Worm (Caenorhabditis elegans) whole organism, L1 larva: ENCODE measurements around the gene C04E12.4.
"Not testable (repeated sequence)": the region's sequence is repeated elsewhere in the genome, so short reads cannot be mapped to it uniquely, and the experiment has no call there.

ENCODE experiments used
- F16B12.6 ChIP-seq: fragments of 150-350 bp; optimal IDR thresholded peaks from 2 replicates; lab custom pipeline; 2014; ENCODE audit warnings: missing biosample characterization, missing genetic modification characterization
- ceh-63 ChIP-seq: fragments of 200-800 bp; sonication (Bioruptor generic); optimal IDR thresholded peaks from 2 replicates; lab custom pipeline; 2018; ENCODE audit warnings: mild to moderate bottlenecking, missing genetic modification characterization, missing compliant biosample characterization
- ceh-8 ChIP-seq: fragments of 200-800 bp; sonication (Bioruptor generic); optimal IDR thresholded peaks from 2 replicates; lab custom pipeline; 2018; ENCODE audit warnings: mild to moderate bottlenecking, missing genetic modification characterization, moderate library complexity, missing compliant biosample characterization
- ceh-88 ChIP-seq: fragments of 200-800 bp; sonication (Bioruptor generic); IDR thresholded peaks from 2 replicates; pipeline ENCODE4 v1.3.6; 2022; ENCODE audit warnings: missing genetic modification characterization, missing compliant biosample characterization
- ceh-90 ChIP-seq: sonication (generic microtip); optimal IDR thresholded peaks from 2 replicates; lab custom pipeline; 2016; ENCODE audit warnings: missing genetic modification characterization, missing compliant biosample characterization
- dpl-1 ChIP-seq, 3 experiments: fragments of 150-350 bp in 2 of 3; sonication (generic microtip) in 1 of 3; optimal IDR thresholded peaks; 2 replicates each; lab custom pipeline; 2014 to 2017; ENCODE audit warnings: missing biosample characterization in 3 of 3, missing genetic modification characterization in 3 of 3, missing genetic modification reagents in 3 of 3
- dsc-1 ChIP-seq: sonication (generic microtip); optimal IDR thresholded peaks from 2 replicates; lab custom pipeline; 2016; ENCODE audit warnings: mild to moderate bottlenecking, missing genetic modification characterization, missing compliant biosample characterization
- elt-2 ChIP-seq: sonication (generic microtip); optimal IDR thresholded peaks from 2 replicates; lab custom pipeline; 2016; ENCODE audit warnings: missing genetic modification characterization, mild to moderate bottlenecking, inconsistent platforms, missing compliant biosample characterization, missing genetic modification reagents
- elt-3 ChIP-seq, 6 experiments: fragments of 150-350 bp in 1 of 6; sonication (generic microtip); optimal IDR thresholded peaks; 2 replicates each; lab custom pipeline; 2017 to 2018; ENCODE audit warnings: missing biosample characterization in 6 of 6, missing genetic modification characterization in 6 of 6, inconsistent platforms in 1 of 6
- ets-5 ChIP-seq: fragments of 200-800 bp; sonication (Bioruptor generic); IDR thresholded peaks from 2 replicates; pipeline ENCODE4 v1.3.6; 2022; ENCODE audit warnings: missing genetic modification characterization, missing compliant biosample characterization
- fkh-4 ChIP-seq: sonication (generic microtip); optimal IDR thresholded peaks from 2 replicates; lab custom pipeline; 2016; ENCODE audit warnings: missing compliant biosample characterization, missing genetic modification characterization, borderline replicate concordance
- fkh-8 ChIP-seq: sonication (generic microtip); optimal IDR thresholded peaks from 2 replicates; lab custom pipeline; 2016; ENCODE audit warnings: mild to moderate bottlenecking, missing genetic modification characterization, missing compliant biosample characterization
- fos-1 ChIP-seq: fragments of 150-350 bp; optimal IDR thresholded peaks from 2 replicates; lab custom pipeline; 2014; ENCODE audit warnings: missing biosample characterization, missing genetic modification characterization
- hlh-17 ChIP-seq: fragments of 200-800 bp; sonication (Bioruptor generic); optimal IDR thresholded peaks from 2 replicates; lab custom pipeline; 2018; ENCODE audit warnings: missing genetic modification characterization, mild to moderate bottlenecking, missing compliant biosample characterization, moderate library complexity, borderline replicate concordance
- isw-1 ChIP-seq: fragments of 200-800 bp; sonication (Bioruptor generic); IDR thresholded peaks from 2 replicates; pipeline ENCODE4 v1.3.6; 2022; ENCODE audit warnings: missing genetic modification characterization, missing compliant biosample characterization
- lin-14 ChIP-seq: fragments of 200-800 bp; sonication (Bioruptor generic); optimal IDR thresholded peaks from 2 replicates; lab custom pipeline; 2018; ENCODE audit warnings: mild to moderate bottlenecking, missing genetic modification characterization, moderate library complexity, missing compliant biosample characterization
- nhr-20 ChIP-seq: sonication (generic microtip); optimal IDR thresholded peaks from 2 replicates; lab custom pipeline; 2016; ENCODE audit warnings: mild to moderate bottlenecking, missing genetic modification characterization, missing compliant biosample characterization
- nhr-47 ChIP-seq: sonication (generic microtip); optimal IDR thresholded peaks from 2 replicates; lab custom pipeline; 2016; ENCODE audit warnings: mild to moderate bottlenecking, missing genetic modification characterization, moderate library complexity, missing compliant biosample characterization
- nhr-84 ChIP-seq: sonication (generic microtip); optimal IDR thresholded peaks from 2 replicates; lab custom pipeline; 2017; ENCODE audit warnings: missing biosample characterization, missing genetic modification characterization
- nhr-85 ChIP-seq: sonication (generic microtip); peaks from one replicate; lab custom pipeline; 2016; ENCODE audit warnings: missing genetic modification characterization, inconsistent platforms, missing compliant biosample characterization
- nhr-90 ChIP-seq: sonication (generic microtip); optimal IDR thresholded peaks from 2 replicates; lab custom pipeline; 2016; ENCODE audit warnings: mild to moderate bottlenecking, missing genetic modification characterization, missing compliant biosample characterization; ENCODE audit not compliant: poor library complexity
- pqm-1 ChIP-seq: sonication (generic microtip); optimal IDR thresholded peaks from 3 replicates; lab custom pipeline; 2017; ENCODE audit warnings: missing biosample characterization, missing genetic modification characterization
- snu-23 ChIP-seq: sonication (generic microtip); optimal IDR thresholded peaks from 2 replicates; lab custom pipeline; 2016; ENCODE audit warnings: missing genetic modification characterization, missing compliant biosample characterization
- sox-4 ChIP-seq: sonication (generic microtip); optimal IDR thresholded peaks from 2 replicates; lab custom pipeline; 2016; ENCODE audit warnings: missing genetic modification characterization, missing compliant biosample characterization
- sup-37 ChIP-seq: fragments of 200-800 bp; sonication (Bioruptor generic); optimal IDR thresholded peaks from 2 replicates; lab custom pipeline; 2018; ENCODE audit warnings: mild to moderate bottlenecking, missing genetic modification characterization, missing compliant biosample characterization
- swsn-7 ChIP-seq: sonication (generic microtip); optimal IDR thresholded peaks from 2 replicates; lab custom pipeline; 2016; ENCODE audit warnings: missing genetic modification characterization, missing compliant biosample characterization
- tlp-1 ChIP-seq: fragments of 150-350 bp; optimal IDR thresholded peaks from 2 replicates; lab custom pipeline; 2014; ENCODE audit warnings: missing biosample characterization, missing genetic modification characterization
- unc-30 ChIP-seq: sonication (generic microtip); optimal IDR thresholded peaks from 2 replicates; lab custom pipeline; 2017; ENCODE audit warnings: missing biosample characterization, missing genetic modification characterization
- unc-62 ChIP-seq: fragments of 150-350 bp; optimal IDR thresholded peaks from 2 replicates; lab custom pipeline; 2014; ENCODE audit warnings: missing biosample characterization, missing genetic modification reagents, missing genetic modification characterization
- unc-86 ChIP-seq: sonication (generic microtip); optimal IDR thresholded peaks from 2 replicates; lab custom pipeline; 2016; ENCODE audit warnings: missing genetic modification characterization, missing compliant biosample characterization
- xbp-1 ChIP-seq: sonication (generic microtip); optimal IDR thresholded peaks from 2 replicates; lab custom pipeline; 2016; ENCODE audit warnings: missing genetic modification characterization, missing compliant biosample characterization
- zip-4 ChIP-seq: fragments of 200-800 bp; sonication (Bioruptor generic); optimal IDR thresholded peaks from 2 replicates; lab custom pipeline; 2018; ENCODE audit warnings: mild to moderate bottlenecking, missing genetic modification characterization, moderate library complexity, missing compliant biosample characterization
- ztf-11 ChIP-seq, 2 experiments: sonication (generic microtip); optimal IDR thresholded peaks; 2 replicates each; lab custom pipeline; 2016 to 2017; ENCODE audit warnings: missing genetic modification characterization in 2 of 2, missing biosample characterization in 1 of 2, missing compliant biosample characterization in 1 of 2

The C04E12.4 gene

DNA sequence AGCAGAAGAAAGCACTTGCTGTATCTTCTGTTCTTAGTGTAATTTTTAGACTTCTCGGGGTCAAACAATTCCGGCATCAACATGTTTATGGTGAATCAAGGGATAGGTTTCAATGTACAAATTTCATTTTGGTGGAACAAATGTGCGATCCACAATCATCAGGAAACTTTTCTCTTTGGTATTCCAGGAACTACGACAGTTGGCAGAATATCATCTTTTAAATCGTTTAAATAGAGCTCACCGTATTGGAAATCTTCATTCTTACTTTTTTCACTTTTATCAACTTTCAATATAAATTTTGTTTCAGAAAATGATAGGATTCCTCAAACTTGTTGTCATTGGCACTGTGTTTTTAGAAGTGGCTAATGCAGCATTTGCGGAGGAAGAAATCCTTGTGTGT lies 34.2 kb downstream of the C04E12.4 start, which contains the start of gene T20D4.12:
TSS of gene T20D4.12 (plus strand) at position 301 of the 400 bp plus-strand sequence.
- TF ChIP-seq ceh-8; fkh-4; fos-1 (tag; lab: Kevin White, UChicago): not testable (repeated sequence)
- TF ChIP-seq, all 84 proteins: peak for 0; not testable (repeated sequence) for 84

DNA sequence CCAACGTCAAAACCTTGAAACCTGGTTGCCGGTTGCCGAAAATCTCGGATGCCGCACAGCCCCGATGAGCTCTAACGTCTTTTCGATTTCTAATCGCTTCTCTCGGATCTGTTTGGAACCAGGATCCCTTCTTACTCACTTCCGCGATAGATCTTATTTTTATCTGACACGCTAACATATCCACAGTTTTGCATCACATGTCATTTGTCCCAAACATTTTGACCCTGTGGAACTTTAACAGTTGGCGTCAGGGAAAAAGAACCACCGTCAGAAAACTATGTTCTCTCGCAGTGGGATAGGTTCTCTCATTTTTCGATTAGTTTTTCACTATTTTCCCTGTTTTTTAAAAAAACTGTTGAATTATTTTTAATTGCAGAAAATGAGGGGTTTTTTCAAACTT lies 35.7 kb downstream of the C04E12.4 start, which contains the start of gene T20D4.11:
TSS of gene T20D4.11 (plus strand) at position 377 of the 400 bp plus-strand sequence.
- TF ChIP-seq zip-4 (GFP tag; lab: Kevin White, UChicago) (no peak), fkh-8 (tag; lab: Kevin White, UChicago) (no peak), elt-3 (tag; optimal IDR thresholded peaks at IDR 0.05; lab: Kevin White, UChicago) (no peak), nhr-90 (tag; lab: Kevin White, UChicago) (no peak), dsc-1 (tag; lab: Kevin White, UChicago) (no peak), ceh-88 (GFP tag; lab: Robert Waterston, UW) (no peak), swsn-7 (no peak), ceh-63 (GFP tag; lab: Kevin White, UChicago) (no peak), nhr-85 (no peak), isw-1 (GFP tag; lab: Robert Waterston, UW) (no peak), unc-86 (no peak)

DNA sequence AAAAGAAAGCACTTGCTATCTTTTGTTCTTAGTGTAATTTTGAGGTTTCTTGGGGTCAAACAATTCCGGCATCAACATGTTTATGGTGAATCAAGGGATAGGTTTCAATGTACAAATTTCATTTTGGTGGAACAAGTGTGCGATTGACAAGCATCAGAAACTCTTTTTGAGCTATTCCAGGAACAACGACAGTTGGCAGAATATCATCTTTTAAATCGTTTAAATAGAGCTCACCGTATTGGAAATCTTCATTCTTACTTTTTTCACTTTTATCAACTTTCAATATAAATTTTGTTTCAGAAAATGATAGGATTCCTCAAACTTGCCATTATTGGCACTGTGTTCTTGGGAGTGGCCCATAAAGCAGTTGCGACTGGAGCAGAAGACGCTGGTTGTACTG lies 37.4 kb downstream of the C04E12.4 start, which contains the start of gene T20D4.10:
TSS of gene T20D4.10 (plus strand) at position 301 of the 400 bp plus-strand sequence.
- TF ChIP-seq unc-30 (tag; lab: Kevin White, UChicago); swsn-7; tlp-1 (tag; lab: Kevin White, UChicago): not testable (repeated sequence)

DNA sequence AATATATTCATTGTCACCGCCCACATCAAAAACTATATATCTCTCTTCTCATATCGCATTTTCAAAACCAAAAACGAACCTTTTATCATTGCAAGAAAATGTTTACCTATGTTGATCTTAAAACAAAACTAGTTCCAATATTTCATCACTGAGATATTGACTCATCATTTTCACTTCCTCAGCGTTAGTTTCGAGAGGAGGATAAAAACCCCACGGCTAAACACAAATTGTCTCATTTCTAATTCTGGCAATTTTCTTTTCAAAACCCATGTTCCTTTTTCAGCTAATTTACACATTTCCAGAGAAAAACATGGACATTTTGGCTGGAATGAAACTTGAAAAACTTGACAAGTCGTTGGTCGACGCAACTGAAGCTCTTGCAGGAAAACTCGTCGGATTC lies 46.0 kb downstream of the C04E12.4 start, which contains the start of gene T20D4.7:
TSS of gene T20D4.7 (plus strand) at position 301 of the 400 bp plus-strand sequence.
- no peak for TF ChIP-seq sox-4
- TF ChIP-seq xbp-1 (tag; lab: Kevin White, UChicago): no peak
- TF ChIP-seq elt-2 (tag; lab: Kevin White, UChicago): no peak
- no peak for TF ChIP-seq unc-62 (GFP tag; lab: Kevin White, UChicago)
- TF ChIP-seq ceh-90 (tag; lab: Kevin White, UChicago): no peak
- TF ChIP-seq sup-37 (GFP tag; lab: Kevin White, UChicago): no peak
- TF ChIP-seq nhr-84 (tag; lab: Kevin White, UChicago): no peak
- no peak for TF ChIP-seq F16B12.6 (tag; lab: Kevin White, UChicago)
- no peak for TF ChIP-seq nhr-47 (tag; lab: Kevin White, UChicago)
- TF ChIP-seq dpl-1 (GFP tag; optimal IDR thresholded peaks at IDR 0.05; lab: Kevin White, UChicago): no peak
- no peak for TF ChIP-seq pqm-1

DNA sequence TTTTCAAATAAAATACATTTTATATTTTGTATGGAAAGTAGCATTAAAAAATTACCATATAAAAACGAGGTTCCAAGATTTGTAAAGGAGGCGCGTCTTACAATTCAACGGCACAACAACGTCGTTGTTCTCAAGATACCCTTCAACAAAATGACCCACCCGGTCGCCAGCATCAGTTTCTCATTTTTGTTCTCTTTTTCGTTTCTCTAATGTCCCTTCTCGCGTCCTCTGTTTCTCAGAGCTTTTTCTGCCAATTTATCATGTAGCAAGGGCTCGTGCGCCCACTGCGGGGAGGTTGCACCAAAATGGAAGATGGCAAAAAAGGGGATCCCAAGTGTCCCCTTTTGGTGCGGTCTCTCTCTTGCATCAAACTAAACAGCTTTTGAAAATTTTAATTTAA lies 46.9 kb downstream of the C04E12.4 start:
- TF ChIP-seq swsn-7 (no peak), hlh-17 (GFP tag; lab: Kevin White, UChicago) (no peak), snu-23 (GFP tag; lab: Kevin White, UChicago) (no peak), nhr-20 (tag; lab: Kevin White, UChicago) (no peak), ets-5 (GFP tag; lab: Robert Waterston, UW) (no peak), fkh-8 (tag; lab: Kevin White, UChicago) (no peak), lin-14 (GFP tag; lab: Kevin White, UChicago) (no peak), ztf-11 (tag; optimal IDR thresholded peaks at IDR 0.05; lab: Kevin White, UChicago) (no peak), dsc-1 (tag; lab: Kevin White, UChicago) (peak; percentile 14)
